Worm (Caenorhabditis elegans): ENCODE data around the gene R11G1.1.
A peak's percentile ranks its signal among the peaks of the same experiment; 100 is the strongest.

- TF ChIP-seq elt-2 (tag; optimal IDR thresholded peaks at IDR 0.05) (peak; percentile 78), lin-11 (tag; optimal IDR thresholded peaks at IDR 0.05) (no peak), dve-1 (tag; optimal IDR thresholded peaks at IDR 0.05) (no peak), unc-3 (GFP tag; conservative IDR thresholded peaks at IDR 0.05) (no peak), unc-3 (tag; optimal IDR thresholded peaks at IDR 0.05) (no peak), ttx-3 (tag; optimal IDR thresholded peaks at IDR 0.05) (no peak), pros-1 (tag; optimal IDR thresholded peaks at IDR 0.05) (no peak), ama-1 (optimal IDR thresholded peaks at IDR 0.05) (no peak), fkh-6 (tag; optimal IDR thresholded peaks at IDR 0.05) (no peak), lim-6 (tag; optimal IDR thresholded peaks at IDR 0.05) (no peak), hlh-30 (tag; optimal IDR thresholded peaks at IDR 0.05; ENCODE audit: insufficient read depth) (no peak), pag-3 (tag; optimal IDR thresholded peaks at IDR 0.05; ENCODE audit: borderline replicate concordance) (no peak), npax-4 (tag; optimal IDR thresholded peaks at IDR 0.05) (no peak), pax-1 (tag; optimal IDR thresholded peaks at IDR 0.05) (no peak), F13H6.1 (tag; optimal IDR thresholded peaks at IDR 0.05) (no peak)
These were observed 45.6 kb upstream of the R11G1.1 start for ce11 chrX:3613665-3614064.
